Fruit fly (Drosophila melanogaster): ENCODE data around the gene AdamTS-B.

- TF ChIP-seq Snoo (tag; optimal IDR thresholded peaks at IDR 0.05) (no peak), Pif1B (GFP tag; optimal IDR thresholded peaks at IDR 0.05) (peak; percentile 1), CG8159 (tag; optimal IDR thresholded peaks at IDR 0.05) (no peak)
These were observed 39.4 kb downstream of the AdamTS-B start, which contains the start of gene Snx27 for dm6 chrX:5737676-5738220.

All from whole organism, pupa.